Fruit fly (Drosophila melanogaster): ENCODE data around the gene Phb1.
A peak's percentile ranks its signal among the peaks of the same experiment; 100 is the strongest.

The Phb1 gene

dm6 chr2L:19123472-19124070 lies at the start of gene Phb1:
TSS of gene Phb1 (minus strand) at chr2L:19123869.
- TF ChIP-seq CG17801 (GFP tag; optimal IDR thresholded peaks at IDR 0.05; ENCODE audit: partially characterized antibody), result no peak

- TF ChIP-seq CG17801 (GFP tag; optimal IDR thresholded peaks at IDR 0.05; ENCODE audit: partially characterized antibody), result no peak
These were observed 44.5 kb upstream of the Phb1 start for dm6 chr2L:19168095-19168697.

- no peak for TF ChIP-seq CG17801 (GFP tag; optimal IDR thresholded peaks at IDR 0.05; ENCODE audit: partially characterized antibody)
These were observed 43.5 kb upstream of the Phb1 start for dm6 chr2L:19167135-19167681.

- TF ChIP-seq CG17801 (GFP tag; optimal IDR thresholded peaks at IDR 0.05; ENCODE audit: partially characterized antibody), result peak; percentile 39
These were observed 42.3 kb upstream of the Phb1 start for dm6 chr2L:19165998-19166397.

- peak; percentile 84 for TF ChIP-seq CG17801 (GFP tag; optimal IDR thresholded peaks at IDR 0.05; ENCODE audit: partially characterized antibody)
These were observed 41.5 kb upstream of the Phb1 start for dm6 chr2L:19164933-19165813.

- TF ChIP-seq CG17801 (GFP tag; optimal IDR thresholded peaks at IDR 0.05; ENCODE audit: partially characterized antibody), result no peak
These were observed 40.3 kb upstream of the Phb1 start for dm6 chr2L:19163975-19164371.

- no peak for TF ChIP-seq CG17801 (GFP tag; optimal IDR thresholded peaks at IDR 0.05; ENCODE audit: partially characterized antibody)
These were observed 39.7 kb upstream of the Phb1 start for dm6 chr2L:19163143-19163974.

- no peak for TF ChIP-seq CG17801 (GFP tag; optimal IDR thresholded peaks at IDR 0.05; ENCODE audit: partially characterized antibody)
These were observed 38.8 kb upstream of the Phb1 start for dm6 chr2L:19162330-19163100.

- no peak for TF ChIP-seq CG17801 (GFP tag; optimal IDR thresholded peaks at IDR 0.05; ENCODE audit: partially characterized antibody)
These were observed 37.8 kb upstream of the Phb1 start for dm6 chr2L:19161307-19161999.

- no peak for TF ChIP-seq CG17801 (GFP tag; optimal IDR thresholded peaks at IDR 0.05; ENCODE audit: partially characterized antibody)
These were observed 36.1 kb upstream of the Phb1 start for dm6 chr2L:19159552-19160406.

- TF ChIP-seq CG17801 (GFP tag; optimal IDR thresholded peaks at IDR 0.05; ENCODE audit: partially characterized antibody), result no peak
These were observed 35.2 kb upstream of the Phb1 start for dm6 chr2L:19158679-19159551.
